Fruit fly (Drosophila melanogaster): Measurements from ENCODE around the gene Dnali1.

The Dnali1 gene

dm6 chr3R:11882506-11882953 is 10.6 kb downstream of the Dnali1 start, which contains the start of the genes CG6962 and CG31368 (continued):
- TF ChIP-seq luna (GFP tag; optimal IDR thresholded peaks at IDR 0.05) (peak; percentile 17), sisA (GFP tag; IDR thresholded peaks at IDR 0.05) (peak; percentile 85), Hr3 (GFP tag; optimal IDR thresholded peaks at IDR 0.05) (peak; percentile 89), run (tag; optimal IDR thresholded peaks at IDR 0.05) (peak; percentile 13), Bgb (GFP tag; IDR thresholded peaks at IDR 0.05; ENCODE audit: partially characterized antibody) (no peak), Rfx (GFP tag; IDR thresholded peaks at IDR 0.05) (peak; percentile 91), HmgD (GFP tag; optimal IDR thresholded peaks at IDR 0.05) (no peak), CG12155 (GFP tag; optimal IDR thresholded peaks at IDR 0.05) (peak; percentile 85), E2f1 (GFP tag; IDR thresholded peaks at IDR 0.05) (peak; percentile 72), pfk (GFP tag; optimal IDR thresholded peaks at IDR 0.05) (peak; percentile 11), CG14050 (GFP tag; IDR thresholded peaks at IDR 0.05) (peak; percentile 59), fru (optimal IDR thresholded peaks at IDR 0.05) (no peak), CG14965 (GFP tag; optimal IDR thresholded peaks at IDR 0.05; ENCODE audit: borderline replicate concordance) (no peak), Nf-YA (GFP tag; IDR thresholded peaks at IDR 0.05) (0 out of 2 replicates have a peak, but pooled peaks have one; percentile 31), Sry-β (GFP tag; optimal IDR thresholded peaks at IDR 0.05) (no peak), CG3838 (GFP tag; optimal IDR thresholded peaks at IDR 0.05) (peak; percentile 31), dimm (GFP tag; IDR thresholded peaks at IDR 0.05) (no peak), ssp (GFP tag; IDR thresholded peaks at IDR 0.05) (peak; percentile 98), Bteb2 (GFP tag; optimal IDR thresholded peaks at IDR 0.05) (peak; percentile 66), CG33557 (GFP tag; optimal IDR thresholded peaks at IDR 0.05) (peak; percentile 68), Bdp1 (GFP tag; optimal IDR thresholded peaks at IDR 0.05) (peak; percentile 47), NC2α (GFP tag; optimal IDR thresholded peaks at IDR 0.05) (peak; percentile 9), Med (GFP tag) (peak; percentile 90), dan (GFP tag; IDR thresholded peaks at IDR 0.05) (no peak), schlank (tag; optimal IDR thresholded peaks at IDR 0.05) (peak; percentile 21), Ets65A (GFP tag) (peak; percentile 94), MBD-R2 (GFP tag; IDR thresholded peaks at IDR 0.05) (peak; percentile 94), scrt (GFP tag; optimal IDR thresholded peaks at IDR 0.05) (peak; percentile 72), Blimp-1 (GFP tag; optimal IDR thresholded peaks at IDR 0.05) (peak; percentile 73), CrebB (tag; optimal IDR thresholded peaks at IDR 0.05) (peak; percentile 51), Doc3 (GFP tag; IDR thresholded peaks at IDR 0.05; ENCODE audit: partially characterized antibody) (no peak), nerfin-1 (tag; optimal IDR thresholded peaks at IDR 0.05) (peak; percentile 80), B-H2 (GFP tag; optimal IDR thresholded peaks at IDR 0.05) (peak; percentile 81), Ravus (GFP tag; IDR thresholded peaks at IDR 0.05) (peak; percentile 27; the same call in 1 of the 2 replicates), Chrac-16 (GFP tag; optimal IDR thresholded peaks at IDR 0.05) (peak; percentile 84), CG10979 (tag; optimal IDR thresholded peaks at IDR 0.05) (peak; percentile 77), gt (GFP tag; IDR thresholded peaks at IDR 0.05) (peak; percentile 49; the same call in 1 of the 2 replicates), CoRest (tag; optimal IDR thresholded peaks at IDR 0.05) (peak; percentile 92), dpn (GFP tag; optimal IDR thresholded peaks at IDR 0.05) (peak; percentile 80 to 87), HLHmδ (GFP tag; optimal IDR thresholded peaks at IDR 0.05) (no peak), CG11695 (GFP tag; IDR thresholded peaks at IDR 0.05) (peak; percentile 51; the same call in 1 of the 3 replicates), CTCF (GFP tag; optimal IDR thresholded peaks at IDR 0.05) (peak; percentile 33), CG30020 (tag; optimal IDR thresholded peaks at IDR 0.05) (peak; percentile 92), CG31441 (GFP tag; IDR thresholded peaks at IDR 0.05) (peak; percentile 84), br (optimal IDR thresholded peaks at IDR 0.05) (no peak), CG10654 (GFP tag; optimal IDR thresholded peaks at IDR 0.05) (peak; percentile 83), org-1 (GFP tag; optimal IDR thresholded peaks at IDR 0.05) (peak; percentile 33), lola (GFP tag; optimal IDR thresholded peaks at IDR 0.05) (peak in 2 of 3 experiments; percentile 87), abd-A (tag; optimal IDR thresholded peaks at IDR 0.05) (no peak), chinmo (GFP tag; IDR thresholded peaks at IDR 0.05; ENCODE audit: partially characterized antibody) (no peak), CG6654 (GFP tag; optimal IDR thresholded peaks at IDR 0.05) (peak; percentile 21), CG15479 (GFP tag; optimal IDR thresholded peaks at IDR 0.05) (no peak)

Data from whole organism, embryonic.